Worm (Caenorhabditis elegans): ENCODE measurements around the gene T16G12.10.

DNA sequence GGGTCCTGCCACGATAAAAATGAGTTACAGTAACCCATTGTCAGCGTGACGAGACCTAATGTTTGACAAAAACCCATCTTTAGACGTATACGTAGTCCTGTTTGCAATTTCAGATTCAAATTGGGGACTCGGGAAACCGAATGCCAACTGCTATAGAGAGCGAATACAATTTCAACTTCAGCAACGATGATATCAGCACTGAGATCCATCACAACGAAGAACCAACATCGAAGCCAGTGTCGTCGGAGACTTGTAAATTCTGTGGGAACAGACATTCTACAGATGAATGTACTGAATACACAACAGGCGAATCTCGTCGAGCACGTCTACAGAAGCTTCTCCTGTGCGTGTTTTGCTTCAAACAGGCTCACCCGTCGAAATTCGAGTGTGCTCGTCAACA lies 29.6 kb upstream of the T16G12.10 start:
- no peak for TF ChIP-seq lin-35 (GFP tag; optimal IDR thresholded peaks at IDR 0.05)
- no peak for TF ChIP-seq tbx-2 (tag; optimal IDR thresholded peaks at IDR 0.05)
- no peak for TF ChIP-seq alr-1 (tag; optimal IDR thresholded peaks at IDR 0.05; ENCODE audit: borderline replicate concordance)
- no peak for TF ChIP-seq skn-1 (tag; optimal IDR thresholded peaks at IDR 0.05)
- TF ChIP-seq isw-1 (GFP tag; IDR thresholded peaks at IDR 0.05) = no peak
